Fruit fly (Drosophila melanogaster): ENCODE results near the gene Tango14.

Gene Tango14

DNA sequence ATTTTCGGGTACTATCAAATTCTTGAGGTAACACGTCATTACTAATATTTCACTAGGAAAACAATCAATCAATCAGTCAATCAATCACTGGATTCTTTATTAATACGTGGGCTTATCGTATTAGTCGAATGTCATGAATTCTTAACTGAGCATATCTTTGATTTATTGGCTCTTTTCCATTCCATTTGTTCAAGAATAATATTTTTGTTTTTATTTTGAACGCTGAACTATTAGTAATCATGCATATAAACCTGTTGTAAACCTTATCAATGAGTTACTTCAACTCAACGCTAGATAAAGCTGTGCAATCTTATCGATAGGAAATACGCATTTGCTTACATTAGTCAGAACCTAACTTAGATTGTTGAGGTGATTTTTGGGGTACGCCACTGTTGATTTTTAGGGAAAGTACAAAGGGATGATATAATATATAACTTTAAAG is 43.0 kb downstream of the Tango14 start (continued):
- TF ChIP-seq ttk (GFP tag; IDR thresholded peaks at IDR 0.05) (no peak), CG2202 (tag; optimal IDR thresholded peaks at IDR 0.05) (no peak), Sin3A (optimal IDR thresholded peaks at IDR 0.05) (no peak), CG5245 (GFP tag; optimal IDR thresholded peaks at IDR 0.05) (no peak), Meics (GFP tag; optimal IDR thresholded peaks at IDR 0.05) (no peak), ham (GFP tag; IDR thresholded peaks at IDR 0.05) (no peak), CG10543 (GFP tag; optimal IDR thresholded peaks at IDR 0.05) (no peak), CG18476 (GFP tag; optimal IDR thresholded peaks at IDR 0.05) (no peak), gsb (GFP tag; IDR thresholded peaks at IDR 0.05) (no peak), pb (GFP tag; optimal IDR thresholded peaks at IDR 0.05) (no peak), PHDP (tag; optimal IDR thresholded peaks at IDR 0.05) (no peak), zen2 (GFP tag; IDR thresholded peaks at IDR 0.05; ENCODE audit: partially characterized antibody) (no peak), CG9727 (GFP tag; optimal IDR thresholded peaks at IDR 0.05) (no peak), Poxn (GFP tag; IDR thresholded peaks at IDR 0.05) (no peak), vfl (GFP tag; optimal IDR thresholded peaks at IDR 0.05) (no peak), eve (GFP tag; optimal IDR thresholded peaks at IDR 0.05) (no peak), CG12659 (GFP tag; optimal IDR thresholded peaks at IDR 0.05) (no peak), Ets65A (GFP tag) (no peak), bbx (GFP tag; IDR thresholded peaks at IDR 0.05; ENCODE audit: partially characterized antibody) (no peak), Hr3 (GFP tag; optimal IDR thresholded peaks at IDR 0.05) (no peak), mirr (GFP tag; optimal IDR thresholded peaks at IDR 0.05) (peak; percentile 60), sc (optimal IDR thresholded peaks at IDR 0.05) (no peak), sc (GFP tag; optimal IDR thresholded peaks at IDR 0.05) (no peak), hkb (optimal IDR thresholded peaks at IDR 0.05) (no peak), hkb (GFP tag; IDR thresholded peaks at IDR 0.05) (no peak), Stat92E (GFP tag; optimal IDR thresholded peaks at IDR 0.05) (no peak), CG31441 (GFP tag; IDR thresholded peaks at IDR 0.05) (no peak), CG3726 (GFP tag; IDR thresholded peaks at IDR 0.05) (no peak), CG4617 (GFP tag; optimal IDR thresholded peaks at IDR 0.05; ENCODE audit: borderline replicate concordance) (no peak), CG34376 (GFP tag; optimal IDR thresholded peaks at IDR 0.05) (peak; percentile 58), aop (GFP tag; IDR thresholded peaks at IDR 0.05) (no peak), dmrt11E (tag; optimal IDR thresholded peaks at IDR 0.05) (no peak), Pdp1 (GFP tag; optimal IDR thresholded peaks at IDR 0.05) (peak in 1 of 2 experiments; percentile 1), vvl (GFP tag; IDR thresholded peaks at IDR 0.05) (no peak), BtbVII (GFP tag; optimal IDR thresholded peaks at IDR 0.05) (peak; percentile 67), usp (GFP tag; optimal IDR thresholded peaks at IDR 0.05) (no peak), CG2678 (tag; optimal IDR thresholded peaks at IDR 0.05) (peak; percentile 14), CG9437 (GFP tag; optimal IDR thresholded peaks at IDR 0.05) (no peak), Hr51 (GFP tag; optimal IDR thresholded peaks at IDR 0.05) (no peak), CG17361 (GFP tag; IDR thresholded peaks at IDR 0.05) (no peak), Ada2b (GFP tag; IDR thresholded peaks at IDR 0.05) (no peak), hb (GFP tag; IDR thresholded peaks at IDR 0.05; ENCODE audit: partially characterized antibody) (no peak), Hmx (GFP tag; optimal IDR thresholded peaks at IDR 0.05) (no peak), CG3163 (GFP tag; optimal IDR thresholded peaks at IDR 0.05) (no peak), lab (GFP tag; optimal IDR thresholded peaks at IDR 0.05) (peak; percentile 79), HLHmδ (GFP tag; optimal IDR thresholded peaks at IDR 0.05) (no peak), CG11723 (GFP tag; optimal IDR thresholded peaks at IDR 0.05) (no peak), CG2889 (GFP tag; IDR thresholded peaks at IDR 0.05) (no peak), GATAe (GFP tag; conservative IDR thresholded peaks at IDR 0.05) (0 out of 2 replicates have a peak, but pooled peaks have one; percentile 55), sug (tag; optimal IDR thresholded peaks at IDR 0.05) (peak; percentile 26), mam (GFP tag; optimal IDR thresholded peaks at IDR 0.05) (no peak), Nf-YC (tag; optimal IDR thresholded peaks at IDR 0.05) (no peak)
